Worm (Caenorhabditis elegans): ENCODE measurements around the gene dpy-17.
A peak's percentile ranks its signal among the peaks of the same experiment; 100 is the strongest.

dpy-17 gene

DNA sequence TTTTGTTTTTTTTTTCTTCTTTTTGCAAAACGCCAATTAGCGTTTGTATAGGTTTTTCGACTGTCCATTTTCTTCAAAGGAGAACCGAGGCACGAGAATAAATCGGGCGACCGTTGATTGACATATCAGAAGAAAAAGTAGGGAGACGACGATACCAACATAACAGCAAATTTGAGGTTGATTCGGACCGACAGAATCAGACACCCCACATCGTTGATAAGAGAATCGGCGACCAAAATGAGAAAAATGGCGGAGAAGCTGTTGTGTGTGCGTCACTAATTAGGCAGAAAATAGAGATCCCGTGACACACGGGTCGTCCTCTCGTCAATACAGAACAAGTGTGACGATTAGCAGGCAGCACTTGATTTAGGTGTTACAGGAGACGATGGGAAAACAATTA is 34.8 kb downstream of the dpy-17 start:
- TF ChIP-seq klf-2 (GFP tag; conservative IDR thresholded peaks at IDR 0.05) (no peak), flt-1 (GFP tag; IDR thresholded peaks at IDR 0.05) (no peak), ref-1 (GFP tag; conservative IDR thresholded peaks at IDR 0.05) (no peak), med-1 (GFP tag; optimal IDR thresholded peaks at IDR 0.05; ENCODE audit: insufficient read depth) (no peak), tab-1 (GFP tag; IDR thresholded peaks at IDR 0.05) (no peak), ztf-23 (GFP tag; IDR thresholded peaks at IDR 0.05) (no peak), ztf-29 (GFP tag; IDR thresholded peaks at IDR 0.05) (no peak), T22C8.4 (GFP tag; IDR thresholded peaks at IDR 0.05) (no peak), cog-1 (tag; optimal IDR thresholded peaks at IDR 0.05) (no peak)

ce11 chrIII:5143520-5143919 is 36.4 kb downstream of the dpy-17 start:
- TF ChIP-seq ztf-23 (GFP tag; IDR thresholded peaks at IDR 0.05): no peak
- no peak for TF ChIP-seq T22C8.4 (GFP tag; IDR thresholded peaks at IDR 0.05)

- TF ChIP-seq ztf-29 (GFP tag; IDR thresholded peaks at IDR 0.05): no peak
- TF ChIP-seq ref-1 (GFP tag; conservative IDR thresholded peaks at IDR 0.05): no peak
- no peak for TF ChIP-seq flt-1 (GFP tag; IDR thresholded peaks at IDR 0.05)
- TF ChIP-seq cog-1 (tag; optimal IDR thresholded peaks at IDR 0.05): no peak
- TF ChIP-seq med-1 (GFP tag; optimal IDR thresholded peaks at IDR 0.05; ENCODE audit: insufficient read depth): no peak
- TF ChIP-seq tab-1 (GFP tag; IDR thresholded peaks at IDR 0.05): no peak
- no peak for TF ChIP-seq klf-2 (GFP tag; conservative IDR thresholded peaks at IDR 0.05)
- TF ChIP-seq T22C8.4 (GFP tag; IDR thresholded peaks at IDR 0.05): no peak
- TF ChIP-seq ztf-23 (GFP tag; IDR thresholded peaks at IDR 0.05): no peak
Measured at ce11 chrIII:5144169-5144568, 37.0 kb downstream of the dpy-17 start.

DNA sequence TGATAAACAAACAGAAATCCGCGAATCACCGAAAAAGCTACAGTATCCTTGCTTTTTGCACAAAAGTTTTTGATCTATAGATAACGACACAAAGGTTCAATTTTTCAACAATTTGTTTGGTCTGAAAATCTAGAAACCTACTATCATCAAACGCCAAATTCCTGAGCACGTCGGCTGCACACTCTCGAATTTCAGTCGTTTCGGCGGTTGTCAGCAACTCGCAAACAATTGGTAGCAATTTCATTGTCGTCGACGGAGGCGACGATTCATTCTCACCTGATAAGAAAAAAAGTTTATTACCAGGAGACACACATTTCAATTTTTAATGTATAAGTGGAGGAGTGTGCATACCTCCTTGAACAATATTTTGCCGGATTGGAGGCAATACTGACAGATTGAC is 38.7 kb downstream of the dpy-17 start:
- TF ChIP-seq tab-1 (GFP tag; IDR thresholded peaks at IDR 0.05) (no peak), T22C8.4 (GFP tag; IDR thresholded peaks at IDR 0.05) (no peak), klf-2 (GFP tag; conservative IDR thresholded peaks at IDR 0.05) (no peak), flt-1 (GFP tag; IDR thresholded peaks at IDR 0.05) (no peak)

- TF ChIP-seq cog-1 (tag; optimal IDR thresholded peaks at IDR 0.05) (no peak), klf-2 (GFP tag; conservative IDR thresholded peaks at IDR 0.05) (no peak), tab-1 (GFP tag; IDR thresholded peaks at IDR 0.05) (no peak), med-1 (GFP tag; optimal IDR thresholded peaks at IDR 0.05; ENCODE audit: insufficient read depth) (no peak), ref-1 (GFP tag; conservative IDR thresholded peaks at IDR 0.05) (no peak)
Measured at ce11 chrIII:5146749-5147148, 39.6 kb downstream of the dpy-17 start.

ce11 chrIII:5147445-5147844 is 40.3 kb downstream of the dpy-17 start:
- TF ChIP-seq ztf-29 (GFP tag; IDR thresholded peaks at IDR 0.05) (no peak), flt-1 (GFP tag; IDR thresholded peaks at IDR 0.05) (no peak), tab-1 (GFP tag; IDR thresholded peaks at IDR 0.05) (no peak), ref-1 (GFP tag; conservative IDR thresholded peaks at IDR 0.05) (no peak), med-1 (GFP tag; optimal IDR thresholded peaks at IDR 0.05; ENCODE audit: insufficient read depth) (no peak), ztf-23 (GFP tag; IDR thresholded peaks at IDR 0.05) (no peak)

DNA sequence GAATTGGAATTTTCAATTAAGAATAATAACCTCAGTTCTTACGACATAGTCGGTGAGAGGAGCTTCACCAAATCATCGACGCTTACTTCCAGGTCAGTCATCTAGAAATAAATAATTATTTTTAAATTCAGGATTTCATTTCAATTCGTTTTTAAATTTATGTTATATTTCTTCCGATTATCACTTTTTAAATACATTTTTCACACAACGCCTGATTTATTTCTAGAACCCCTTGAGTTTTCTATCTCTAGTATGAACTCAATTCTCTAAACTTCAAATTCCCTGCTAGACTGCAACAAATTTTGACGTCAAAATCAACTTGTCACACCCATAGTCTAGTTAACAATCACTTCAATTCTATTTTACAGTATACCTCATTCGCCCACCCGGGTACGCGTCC is 42.3 kb downstream of the dpy-17 start, which contains the start of gene Y54H5A.2:
Y54H5A.2 (minus strand) TSS at position 101 of the 400 bp plus-strand sequence.
- TF ChIP-seq klf-2 (GFP tag; conservative IDR thresholded peaks at IDR 0.05) (no peak), ztf-29 (GFP tag; IDR thresholded peaks at IDR 0.05) (no peak), med-1 (GFP tag; optimal IDR thresholded peaks at IDR 0.05; ENCODE audit: insufficient read depth) (no peak), T22C8.4 (GFP tag; IDR thresholded peaks at IDR 0.05) (no peak), tab-1 (GFP tag; IDR thresholded peaks at IDR 0.05) (no peak), cog-1 (tag; optimal IDR thresholded peaks at IDR 0.05) (no peak), ztf-23 (GFP tag; IDR thresholded peaks at IDR 0.05) (no peak), ref-1 (GFP tag; conservative IDR thresholded peaks at IDR 0.05) (no peak), flt-1 (GFP tag; IDR thresholded peaks at IDR 0.05) (no peak)

- no peak for TF ChIP-seq tab-1 (GFP tag; IDR thresholded peaks at IDR 0.05)
- TF ChIP-seq med-1 (GFP tag; optimal IDR thresholded peaks at IDR 0.05; ENCODE audit: insufficient read depth): no peak
- TF ChIP-seq ref-1 (GFP tag; conservative IDR thresholded peaks at IDR 0.05): no peak
- TF ChIP-seq klf-2 (GFP tag; conservative IDR thresholded peaks at IDR 0.05): no peak
Measured at ce11 chrIII:5150012-5150411, 42.9 kb downstream of the dpy-17 start.

- no peak for TF ChIP-seq tab-1 (GFP tag; IDR thresholded peaks at IDR 0.05)
- TF ChIP-seq klf-2 (GFP tag; conservative IDR thresholded peaks at IDR 0.05): no peak
- TF ChIP-seq ref-1 (GFP tag; conservative IDR thresholded peaks at IDR 0.05): no peak
- no peak for TF ChIP-seq ztf-29 (GFP tag; IDR thresholded peaks at IDR 0.05)
- no peak for TF ChIP-seq cog-1 (tag; optimal IDR thresholded peaks at IDR 0.05)
- no peak for TF ChIP-seq med-1 (GFP tag; optimal IDR thresholded peaks at IDR 0.05; ENCODE audit: insufficient read depth)
- no peak for TF ChIP-seq T22C8.4 (GFP tag; IDR thresholded peaks at IDR 0.05)
- TF ChIP-seq ztf-23 (GFP tag; IDR thresholded peaks at IDR 0.05): no peak
- no peak for TF ChIP-seq flt-1 (GFP tag; IDR thresholded peaks at IDR 0.05)
Measured at ce11 chrIII:5150980-5151379, 43.9 kb downstream of the dpy-17 start.

DNA sequence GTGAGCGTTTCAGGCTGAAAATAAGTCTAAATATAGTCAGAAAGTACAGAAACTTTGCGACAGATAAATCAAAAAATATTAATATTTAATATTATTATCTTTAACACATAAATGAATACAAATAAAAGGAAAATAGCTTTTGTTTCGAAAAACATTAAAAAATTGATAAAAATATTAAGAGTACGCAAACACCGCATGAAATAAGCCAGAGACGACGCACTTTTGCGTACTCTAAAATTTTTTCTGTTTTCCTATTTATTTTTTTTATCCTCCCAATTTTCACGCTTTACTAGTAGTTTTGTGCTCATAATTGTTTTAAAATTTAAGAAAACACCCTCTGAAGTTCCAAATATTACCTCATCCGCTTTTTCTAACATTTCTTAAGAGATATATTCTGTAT is 46.0 kb downstream of the dpy-17 start, which contains the start of the genes rbm-42 and grwd-1:
rbm-42 (minus strand) TSS at position 93 of the 400 bp plus-strand sequence.
grwd-1 (plus strand) TSS at position 328 of the 400 bp plus-strand sequence.
- TF ChIP-seq cog-1 (tag; optimal IDR thresholded peaks at IDR 0.05): peak; percentile 2
- peak; percentile 36; the same call in 1 of the 2 replicates for TF ChIP-seq ztf-23 (GFP tag; IDR thresholded peaks at IDR 0.05)
- TF ChIP-seq ref-1 (GFP tag; conservative IDR thresholded peaks at IDR 0.05): no peak

DNA sequence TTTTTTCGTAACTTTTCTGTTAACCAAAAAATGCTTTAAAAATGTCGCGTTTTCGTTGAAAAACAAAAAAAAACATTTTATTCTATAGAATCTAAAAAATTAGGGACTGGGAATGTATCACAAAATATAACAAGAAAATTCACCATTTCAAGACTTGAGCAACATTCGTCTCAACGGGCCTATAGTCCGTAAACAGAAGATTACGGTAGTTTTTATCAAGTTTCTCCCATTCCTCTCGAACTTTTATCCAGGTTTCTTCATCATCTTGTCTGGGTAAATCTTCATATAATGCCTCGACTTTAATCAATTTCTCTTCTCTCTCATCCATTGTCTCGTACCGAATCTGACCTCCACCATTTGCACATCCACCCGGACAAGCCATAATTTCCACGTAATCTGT is 48.3 kb downstream of the dpy-17 start:
- TF ChIP-seq ref-1 (GFP tag; conservative IDR thresholded peaks at IDR 0.05): no peak
- TF ChIP-seq klf-2 (GFP tag; conservative IDR thresholded peaks at IDR 0.05): no peak
- no peak for TF ChIP-seq ztf-29 (GFP tag; IDR thresholded peaks at IDR 0.05)
